Worm (Caenorhabditis elegans) whole organism, mixed stage, embryonic: Measurements from ENCODE around the gene cki-1.

Source experiments
- blmp-1 ChIP-seq: fragments of 150-350 bp; optimal IDR thresholded peaks from 2 replicates; lab custom pipeline; 2014; ENCODE audit warnings: missing biosample characterization, missing genetic modification characterization
- ceh-83 ChIP-seq: fragments of 200-800 bp; sonication (Bioruptor generic); optimal IDR thresholded peaks from 2 replicates; lab custom pipeline; 2018; ENCODE audit warnings: mild to moderate bottlenecking, missing genetic modification characterization, missing compliant biosample characterization
- hlh-1 ChIP-seq: fragments of 150-350 bp; optimal IDR thresholded peaks from 2 replicates; lab custom pipeline; 2014; ENCODE audit warnings: missing biosample characterization, missing genetic modification reagents, missing genetic modification characterization
- mep-1 ChIP-seq: fragments of 150-350 bp; optimal IDR thresholded peaks from 2 replicates; lab custom pipeline; 2017; ENCODE audit warnings: missing biosample characterization, missing genetic modification reagents, missing genetic modification characterization, inconsistent platforms
- nhr-12 ChIP-seq: fragments of 150-350 bp; optimal IDR thresholded peaks from 2 replicates; lab custom pipeline; 2014; ENCODE audit warnings: missing biosample characterization, missing genetic modification characterization
- unc-62 ChIP-seq: fragments of 150-350 bp; optimal IDR thresholded peaks from 2 replicates; lab custom pipeline; 2014; ENCODE audit warnings: missing biosample characterization, missing genetic modification reagents, missing genetic modification characterization

DNA sequence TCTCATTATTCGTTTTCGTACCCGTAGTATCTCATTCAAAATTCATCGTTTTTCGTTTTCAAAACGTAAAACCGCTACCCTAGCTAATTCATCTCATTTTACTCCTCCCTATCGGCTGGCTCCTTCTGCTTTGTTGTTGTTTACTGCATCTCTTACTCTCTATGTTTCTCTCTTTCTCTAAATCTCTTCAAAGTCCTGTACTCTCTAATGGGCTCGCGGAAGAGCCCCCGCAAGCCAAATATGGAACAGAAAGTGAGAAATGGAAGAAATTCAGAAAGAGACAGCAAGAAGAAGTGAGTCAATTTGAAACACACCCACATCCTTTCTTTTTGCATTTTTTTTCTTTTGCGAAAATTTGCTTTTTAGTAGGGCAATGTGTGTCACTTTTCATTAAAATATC is 27.6 kb downstream of the cki-1 start:
- TF ChIP-seq mep-1 (peak; percentile 17), nhr-12 (tag; lab: Kevin White, UChicago) (no peak), hlh-1 (tag; lab: Kevin White, UChicago) (no peak), unc-62 (GFP tag; lab: Kevin White, UChicago) (no peak), blmp-1 (tag; lab: Kevin White, UChicago) (no peak), ceh-83 (GFP tag; lab: Kevin White, UChicago) (no peak)
